Worm (Caenorhabditis elegans): ENCODE measurements around the gene K08B4.7.

ce11 chrIV:6051884-6052283 lies 40.3 kb downstream of the K08B4.7 start:
- TF ChIP-seq lin-13 (GFP tag; optimal IDR thresholded peaks at IDR 0.05), result no peak
- no peak for TF ChIP-seq unc-86 (tag; optimal IDR thresholded peaks at IDR 0.05)
